Fruit fly (Drosophila melanogaster): ENCODE results near the gene CG13796.

Gene CG13796

DNA sequence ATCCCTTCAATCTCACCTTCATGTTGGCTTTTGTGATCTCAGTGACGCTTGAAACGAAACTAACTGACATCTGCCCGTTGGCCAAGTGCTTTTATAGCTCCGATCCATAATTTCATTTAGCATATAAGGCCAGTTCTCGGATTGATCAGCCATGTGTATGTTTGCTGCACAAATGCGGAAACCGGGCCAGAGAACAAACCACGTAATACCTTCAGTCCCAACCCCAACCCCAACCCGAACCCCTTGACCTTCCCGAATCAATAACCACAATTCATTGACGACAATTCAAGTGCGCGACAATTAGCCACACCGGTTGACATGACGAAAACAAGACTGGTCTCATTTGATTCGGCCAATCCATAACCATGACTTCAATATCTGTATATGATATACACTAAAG is 20.6 kb upstream of the CG13796 start, which contains the start of gene CG7203:
TSS of gene CG7203 (minus strand) at position 101 of the 400 bp plus-strand sequence.
- TF ChIP-seq CrebA (GFP tag; optimal IDR thresholded peaks at IDR 0.05; ENCODE audit: borderline replicate concordance) (no peak), tai (GFP tag; optimal IDR thresholded peaks at IDR 0.05) (no peak), psq (GFP tag; optimal IDR thresholded peaks at IDR 0.05) (no peak), Dif (GFP tag; optimal IDR thresholded peaks at IDR 0.05; ENCODE audit: partially characterized antibody) (no peak), Hr83 (GFP tag; optimal IDR thresholded peaks at IDR 0.05; ENCODE audit: poor library complexity, severe bottlenecking) (no peak), fru (GFP tag; optimal IDR thresholded peaks at IDR 0.05) (no peak), Abd-B (GFP tag; optimal IDR thresholded peaks at IDR 0.05) (no peak), Rel (GFP tag; optimal IDR thresholded peaks at IDR 0.05) (no peak), Rel (tag; optimal IDR thresholded peaks at IDR 0.05) (no peak), Mio (GFP tag; optimal IDR thresholded peaks at IDR 0.05) (no peak)

DNA sequence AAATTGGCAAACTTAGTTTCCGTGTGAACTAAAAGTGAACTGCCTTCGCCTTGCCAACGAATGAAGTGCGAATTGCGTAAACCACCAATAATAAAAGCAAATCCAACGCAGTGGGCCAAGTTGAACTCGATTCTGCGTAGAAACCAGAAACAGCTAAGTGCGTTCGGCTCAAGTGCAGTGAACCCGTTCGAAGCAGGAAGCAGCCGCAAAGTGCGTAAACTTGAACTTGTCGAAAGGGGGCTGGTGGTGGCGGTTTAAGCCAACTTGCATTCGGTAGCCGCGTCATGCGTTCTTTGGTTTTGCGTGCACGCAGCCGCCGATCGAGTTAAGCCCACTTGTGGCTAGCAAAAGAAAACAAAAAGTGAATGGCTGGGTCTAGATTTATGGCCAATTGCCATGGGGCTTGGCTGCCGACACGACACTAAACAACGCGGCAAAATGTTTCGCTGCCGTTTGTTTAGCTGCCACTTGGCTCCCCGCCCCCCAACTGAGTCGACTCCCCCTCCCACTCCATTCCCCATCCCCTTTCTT is 18.2 kb upstream of the CG13796 start:
- no peak for TF ChIP-seq rgr (GFP tag; optimal IDR thresholded peaks at IDR 0.05)
- no peak for TF ChIP-seq lola (GFP tag; optimal IDR thresholded peaks at IDR 0.05)
- TF ChIP-seq pan (optimal IDR thresholded peaks at IDR 0.05), result no peak
- TF ChIP-seq ey (GFP tag; optimal IDR thresholded peaks at IDR 0.05), result no peak
- no peak for TF ChIP-seq h (GFP tag; optimal IDR thresholded peaks at IDR 0.05)
- no peak for TF ChIP-seq Hr83 (GFP tag; optimal IDR thresholded peaks at IDR 0.05; ENCODE audit: poor library complexity, severe bottlenecking)
- no peak for TF ChIP-seq Myc (optimal IDR thresholded peaks at IDR 0.05)
- TF ChIP-seq jim (GFP tag; optimal IDR thresholded peaks at IDR 0.05), result no peak
- no peak for TF ChIP-seq GATAd (GFP tag; optimal IDR thresholded peaks at IDR 0.05)
- no peak for TF ChIP-seq psq (GFP tag; optimal IDR thresholded peaks at IDR 0.05)
- TF ChIP-seq Vsx2 (GFP tag; optimal IDR thresholded peaks at IDR 0.05; ENCODE audit: partially characterized antibody), result no peak
- TF ChIP-seq brk (GFP tag; optimal IDR thresholded peaks at IDR 0.05), result no peak
- no peak for TF ChIP-seq tai (GFP tag; optimal IDR thresholded peaks at IDR 0.05)

DNA sequence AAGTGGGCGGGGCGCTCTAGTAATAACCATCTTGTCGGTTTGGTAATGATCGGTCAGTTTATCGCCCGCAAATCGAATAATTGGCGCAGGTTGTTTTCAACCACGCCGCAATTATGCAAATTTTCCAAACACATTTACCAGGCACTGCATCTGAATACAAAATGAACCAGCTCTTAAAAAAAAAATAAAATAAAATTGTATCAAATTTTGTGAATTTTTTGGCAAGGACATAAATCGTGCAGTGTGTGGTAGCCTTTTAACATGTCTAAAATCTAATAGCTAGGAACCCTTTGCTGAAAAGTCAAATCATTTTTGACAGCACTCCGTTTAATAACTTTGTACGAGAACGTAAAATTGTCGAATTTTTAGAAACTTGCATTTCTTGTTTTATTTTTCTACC is 14.5 kb upstream of the CG13796 start, which contains the start of gene ATPsynGL:
TSS of gene ATPsynGL (plus strand) at position 301 of the 400 bp plus-strand sequence.
- TF ChIP-seq sv (GFP tag; optimal IDR thresholded peaks at IDR 0.05) (no peak), psq (GFP tag; optimal IDR thresholded peaks at IDR 0.05) (no peak), Hr83 (GFP tag; optimal IDR thresholded peaks at IDR 0.05; ENCODE audit: poor library complexity, severe bottlenecking) (no peak), Dfd (GFP tag; optimal IDR thresholded peaks at IDR 0.05) (no peak), Abd-B (GFP tag; optimal IDR thresholded peaks at IDR 0.05) (no peak), rgr (GFP tag; optimal IDR thresholded peaks at IDR 0.05) (no peak), br (GFP tag; optimal IDR thresholded peaks at IDR 0.05) (no peak), brk (GFP tag; optimal IDR thresholded peaks at IDR 0.05) (no peak), dsf (GFP tag; optimal IDR thresholded peaks at IDR 0.05; ENCODE audit: borderline replicate concordance) (no peak), woc (GFP tag; optimal IDR thresholded peaks at IDR 0.05) (no peak)

DNA sequence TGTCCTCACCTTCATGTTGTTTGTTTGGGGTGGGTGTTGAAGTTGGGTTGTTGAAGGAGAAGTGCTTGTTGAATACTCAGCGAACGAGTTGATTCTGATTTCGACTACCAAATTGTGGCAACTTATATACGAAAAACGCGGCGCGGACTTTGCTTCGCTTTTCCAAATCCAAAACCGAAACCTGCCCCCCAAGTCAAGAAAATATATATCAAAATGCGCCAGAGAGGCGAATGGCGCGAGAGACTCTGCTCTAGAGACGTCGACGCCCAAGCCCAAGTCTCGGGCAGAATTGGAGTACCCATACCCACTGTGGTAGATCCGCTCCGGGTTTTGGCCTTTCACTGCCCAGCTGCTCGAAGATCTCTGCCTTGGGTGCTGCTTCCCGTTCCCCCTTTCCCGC is 12.3 kb upstream of the CG13796 start, which contains the start of gene CG7214:
TSS of gene CG7214 (minus strand) at position 101 of the 400 bp plus-strand sequence.
- TF ChIP-seq foxo (GFP tag; optimal IDR thresholded peaks at IDR 0.05) (no peak), Myc (optimal IDR thresholded peaks at IDR 0.05) (no peak), br (GFP tag; optimal IDR thresholded peaks at IDR 0.05) (no peak)

DNA sequence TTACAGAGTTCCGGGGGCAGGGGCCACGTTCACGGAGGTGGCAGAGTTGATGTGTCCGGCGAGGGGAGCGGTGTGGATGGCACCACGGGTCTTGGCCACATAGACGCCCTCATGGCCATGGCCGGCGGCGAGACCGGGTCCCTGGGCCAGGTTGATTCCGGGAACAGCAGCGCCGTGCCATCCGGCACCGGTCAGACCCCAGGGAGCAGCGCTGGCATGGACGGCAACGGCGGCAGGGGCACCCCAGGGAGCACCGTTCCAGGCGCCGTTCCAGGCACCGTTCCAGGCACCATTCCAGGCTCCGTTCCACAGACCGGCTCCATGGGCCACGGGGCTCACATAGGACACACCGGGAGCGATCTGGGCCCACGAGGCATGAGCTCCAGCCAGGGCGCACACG is 11.7 kb upstream of the CG13796 start:
- TF ChIP-seq jim (GFP tag; optimal IDR thresholded peaks at IDR 0.05) (no peak), Vsx2 (GFP tag; optimal IDR thresholded peaks at IDR 0.05; ENCODE audit: partially characterized antibody) (no peak), Dfd (GFP tag; optimal IDR thresholded peaks at IDR 0.05) (no peak), dsf (GFP tag; optimal IDR thresholded peaks at IDR 0.05; ENCODE audit: borderline replicate concordance) (no peak), foxo (GFP tag; optimal IDR thresholded peaks at IDR 0.05) (no peak), br (GFP tag; optimal IDR thresholded peaks at IDR 0.05) (no peak), psq (GFP tag; optimal IDR thresholded peaks at IDR 0.05) (no peak), rgr (GFP tag; optimal IDR thresholded peaks at IDR 0.05) (no peak), Hr78 (GFP tag; optimal IDR thresholded peaks at IDR 0.05) (no peak), dl (GFP tag; optimal IDR thresholded peaks at IDR 0.05; ENCODE audit: insufficient read depth in 1 of 2, partially characterized antibody in 2 of 2) (no peak), Abd-B (GFP tag; optimal IDR thresholded peaks at IDR 0.05) (no peak), pan (optimal IDR thresholded peaks at IDR 0.05) (no peak), woc (GFP tag; optimal IDR thresholded peaks at IDR 0.05) (no peak), Jra (GFP tag; optimal IDR thresholded peaks at IDR 0.05) (no peak), HLH106 (tag; optimal IDR thresholded peaks at IDR 0.05) (no peak), brk (GFP tag; optimal IDR thresholded peaks at IDR 0.05) (no peak), CG9705 (GFP tag; optimal IDR thresholded peaks at IDR 0.05) (no peak)
